Worm (Caenorhabditis elegans) whole organism, L1 larva: ENCODE measurements around the gene mrpl-4.

Source experiments
- C16A3.4 ChIP-seq: fragments of 150-350 bp; optimal IDR thresholded peaks from 2 replicates; lab custom pipeline; 2014; ENCODE audit warnings: missing biosample characterization, missing genetic modification characterization
- F16B12.6 ChIP-seq: fragments of 150-350 bp; optimal IDR thresholded peaks from 2 replicates; lab custom pipeline; 2014; ENCODE audit warnings: missing biosample characterization, missing genetic modification characterization
- efl-1 ChIP-seq, 4 experiments: fragments of 150-350 bp; optimal IDR thresholded peaks in 3 of 4; peaks in 1 of 4; 1 replicate in 1 of 4; 2 replicates in 3 of 4; lab custom pipeline; 2014; ENCODE audit warnings: missing biosample characterization in 2 of 4, missing genetic modification characterization in 2 of 4, missing genetic modification reagents in 2 of 4
- egl-27 ChIP-seq, 2 experiments: fragments of 150-350 bp in 1 of 2; sonication (generic microtip); optimal IDR thresholded peaks; 3 replicates each; lab custom pipeline; 2017 to 2018; ENCODE audit warnings: missing biosample characterization in 2 of 2, missing genetic modification characterization in 2 of 2, missing genetic modification reagents in 2 of 2
- elt-3 ChIP-seq, 6 experiments: fragments of 150-350 bp in 1 of 6; sonication (generic microtip); optimal IDR thresholded peaks; 2 replicates each; lab custom pipeline; 2017 to 2018; ENCODE audit warnings: missing biosample characterization in 6 of 6, missing genetic modification characterization in 6 of 6, inconsistent platforms in 1 of 6
- fkh-10 ChIP-seq: sonication (generic microtip); optimal IDR thresholded peaks from 2 replicates; lab custom pipeline; 2017; ENCODE audit warnings: missing biosample characterization, missing genetic modification reagents, missing genetic modification characterization
- lsy-2 ChIP-seq, 2 experiments: fragments of 150-350 bp; optimal IDR thresholded peaks; 2 replicates each; lab custom pipeline; 2014; ENCODE audit warnings: missing biosample characterization in 2 of 2, missing genetic modification characterization in 2 of 2
- nhr-20 ChIP-seq: sonication (generic microtip); optimal IDR thresholded peaks from 2 replicates; lab custom pipeline; 2016; ENCODE audit warnings: mild to moderate bottlenecking, missing genetic modification characterization, missing compliant biosample characterization
- nhr-237 ChIP-seq: fragments of 150-350 bp; optimal IDR thresholded peaks from 2 replicates; lab custom pipeline; 2014; ENCODE audit warnings: missing biosample characterization, missing genetic modification characterization
- skn-1 ChIP-seq: fragments of 150-350 bp; optimal IDR thresholded peaks from 2 replicates; lab custom pipeline; 2014; ENCODE audit warnings: missing biosample characterization, missing genetic modification characterization
- snpc-4 ChIP-seq: fragments of 150-350 bp; optimal IDR thresholded peaks from 2 replicates; lab custom pipeline; 2014; ENCODE audit warnings: missing biosample characterization, missing genetic modification characterization
- zag-1 ChIP-seq: fragments of 150-350 bp; optimal IDR thresholded peaks from 2 replicates; lab custom pipeline; 2014; ENCODE audit warnings: missing biosample characterization, missing genetic modification characterization

ce11 chrV:8500348-8500747 is 33.3 kb downstream of the mrpl-4 start:
- TF ChIP-seq fkh-10 (GFP tag; lab: Kevin White, UChicago) (peak; percentile 55), zag-1 (no peak), lsy-2 (tag; optimal IDR thresholded peaks at IDR 0.05; lab: Kevin White, UChicago) (peak; percentile 68 to 88), nhr-237 (tag; lab: Kevin White, UChicago) (peak; percentile 12), skn-1 (peak; percentile 62), elt-3 (tag; optimal IDR thresholded peaks at IDR 0.05; lab: Kevin White, UChicago) (peak; percentile 9 to 87 (median 42)), efl-1 (optimal IDR thresholded peaks at IDR 0.05; lab: Kevin White, UChicago) (peak; percentile 73 to 81), efl-1 (GFP tag; optimal IDR thresholded peaks at IDR 0.05 in 1 of 2; lab: Kevin White, UChicago) (peak; percentile 62 to 98), C16A3.4 (peak; percentile 89), nhr-20 (tag; lab: Kevin White, UChicago) (peak; percentile 93), snpc-4 (tag; lab: Kevin White, UChicago) (peak; percentile 100), F16B12.6 (tag; lab: Kevin White, UChicago) (peak; percentile 55), egl-27 (tag; optimal IDR thresholded peaks at IDR 0.05; lab: Kevin White, UChicago) (peak in 1 of 2 experiments; percentile 34)
